Worm (Caenorhabditis elegans): ENCODE results near the gene ttr-59.

ttr-59 gene

DNA sequence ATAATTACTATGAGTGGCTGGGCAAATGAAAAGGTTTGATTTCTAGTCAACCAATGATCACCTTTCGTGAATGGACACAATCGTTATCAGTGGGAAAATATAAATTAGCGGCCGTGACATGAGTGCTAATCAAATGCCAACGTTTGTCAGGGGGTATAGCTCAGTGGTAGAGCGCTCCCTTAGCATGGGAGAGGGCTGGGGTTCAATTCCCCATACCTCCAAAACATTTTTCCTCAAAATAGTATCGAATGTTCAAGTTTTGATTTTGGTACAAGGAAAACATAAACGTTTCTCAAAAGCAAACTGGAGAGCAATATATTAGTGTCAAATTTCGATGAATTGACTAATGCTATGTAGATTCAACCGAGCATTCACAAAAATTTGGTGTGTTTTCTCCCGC lies 6.0 kb upstream of the ttr-59 start (continued):
- TF ChIP-seq ets-4 (GFP tag; optimal IDR thresholded peaks at IDR 0.05) = peak; percentile 18
- no peak for TF ChIP-seq dpff-1 (tag; optimal IDR thresholded peaks at IDR 0.05)
- TF ChIP-seq tbp1 (GFP tag; optimal IDR thresholded peaks at IDR 0.05) = peak; percentile 93
- TF ChIP-seq C06A6.2 (GFP tag; conservative IDR thresholded peaks at IDR 0.05) = no peak
- peak; percentile 23 for TF ChIP-seq tlf-1 (GFP tag; optimal IDR thresholded peaks at IDR 0.05)
- TF ChIP-seq nhr-27 (tag; optimal IDR thresholded peaks at IDR 0.05) = no peak
- TF ChIP-seq let-607 (tag; optimal IDR thresholded peaks at IDR 0.05) = peak in 1 of 2 experiments; percentile 8
- peak; percentile 88 for TF ChIP-seq B0261.1 (tag; optimal IDR thresholded peaks at IDR 0.05)
- peak; percentile 8 for TF ChIP-seq F57A8.1 (GFP tag; optimal IDR thresholded peaks at IDR 0.05)
- TF ChIP-seq Y53F4B.3 (GFP tag; IDR thresholded peaks at IDR 0.05) = no peak
- TF ChIP-seq F22D6.2 (tag; optimal IDR thresholded peaks at IDR 0.05) = no peak
- TF ChIP-seq cebp-1 (GFP tag; IDR thresholded peaks at IDR 0.05) = no peak
- peak; percentile 59 for TF ChIP-seq cebp-1 (tag; optimal IDR thresholded peaks at IDR 0.05)
- peak; percentile 39; the same call in 1 of the 2 replicates for TF ChIP-seq madf-6 (GFP tag; IDR thresholded peaks at IDR 0.05)
- TF ChIP-seq hmg-20 (GFP tag; IDR thresholded peaks at IDR 0.05) = 0 out of 2 replicates have a peak, but pooled peaks have one; percentile 40
- peak; percentile 36 for TF ChIP-seq lsy-27 (tag; optimal IDR thresholded peaks at IDR 0.05; ENCODE audit: borderline replicate concordance, insufficient read depth)
- peak in 1 of 3 experiments; percentile 2 for TF ChIP-seq lin-35 (GFP tag; optimal IDR thresholded peaks at IDR 0.05)
- TF ChIP-seq ztf-18 (tag; optimal IDR thresholded peaks at IDR 0.05) = peak; percentile 61
- peak; percentile 14 for TF ChIP-seq fkh-3 (tag; optimal IDR thresholded peaks at IDR 0.05)
- peak; percentile 66 for TF ChIP-seq mxl-1 (tag; optimal IDR thresholded peaks at IDR 0.05)
- peak; percentile 88 for TF ChIP-seq ceh-40 (GFP tag; IDR thresholded peaks at IDR 0.05)
- TF ChIP-seq nhr-120 (GFP tag; IDR thresholded peaks at IDR 0.05) = no peak
- TF ChIP-seq ccch-3 (GFP tag; optimal IDR thresholded peaks at IDR 0.05) = no peak
- TF ChIP-seq ama-1 (optimal IDR thresholded peaks at IDR 0.05) = no peak
- peak in 1 of 2 experiments; percentile 25 for TF ChIP-seq ama-1 (GFP tag; optimal IDR thresholded peaks at IDR 0.05)
- peak; percentile 17 for TF ChIP-seq F52B5.7 (tag; optimal IDR thresholded peaks at IDR 0.05)
- TF ChIP-seq pbrm-1 (GFP tag; IDR thresholded peaks at IDR 0.05) = peak; percentile 78
- peak; percentile 82 for TF ChIP-seq die-1 (tag; optimal IDR thresholded peaks at IDR 0.05)
- no peak for TF ChIP-seq nfya-2 (GFP tag; IDR thresholded peaks at IDR 0.05)
- peak; percentile 67 for TF ChIP-seq chd-7 (tag; optimal IDR thresholded peaks at IDR 0.05)
- TF ChIP-seq D2030.7 (GFP tag; IDR thresholded peaks at IDR 0.05) = no peak; the same call in 1 of the 2 replicates
- peak; percentile 14 for TF ChIP-seq F49E8.2 (tag; optimal IDR thresholded peaks at IDR 0.05; ENCODE audit: insufficient read depth)
- no peak for TF ChIP-seq K11D2.4 (GFP tag; IDR thresholded peaks at IDR 0.05)
- peak; percentile 63 for TF ChIP-seq nhr-179 (tag; optimal IDR thresholded peaks at IDR 0.05)
- peak; percentile 45 for TF ChIP-seq nhr-80 (tag; optimal IDR thresholded peaks at IDR 0.05)
- no peak for TF ChIP-seq ztf-6 (GFP tag; IDR thresholded peaks at IDR 0.05)

DNA sequence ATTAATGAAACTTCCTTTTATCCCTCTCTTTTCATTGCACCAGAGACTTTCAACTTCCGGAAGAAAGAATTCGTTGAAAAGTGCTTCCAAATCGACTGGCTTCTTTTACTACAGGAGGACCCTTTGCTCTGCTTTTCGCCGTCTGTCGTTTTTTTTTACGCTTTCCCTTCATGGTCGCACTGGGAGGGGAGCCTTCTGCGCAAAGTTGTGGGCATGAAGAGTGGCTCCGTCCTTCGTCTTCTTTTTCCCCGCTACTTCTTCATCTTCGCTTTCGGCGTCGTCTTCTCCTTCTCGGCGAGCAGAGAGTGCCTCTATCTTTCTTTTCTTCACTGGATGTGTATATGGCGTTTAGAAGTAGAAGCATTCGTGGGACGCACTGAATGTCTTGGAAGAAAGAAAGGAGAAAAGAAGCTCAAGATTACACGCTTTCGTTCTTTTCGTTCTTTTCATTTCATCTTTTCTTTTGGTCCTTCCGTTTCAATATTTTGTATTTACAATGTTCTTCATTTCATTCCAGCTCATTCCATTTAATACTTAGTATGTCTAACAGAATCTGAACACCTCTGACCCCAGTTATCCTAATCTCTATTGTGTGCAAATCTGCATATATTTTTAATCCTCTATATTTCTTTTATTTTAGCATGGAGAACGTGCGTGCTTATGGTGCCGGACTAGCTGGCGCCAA lies 2.5 kb upstream of the ttr-59 start, which contains the start of gene sng-1:
TSS of gene sng-1 (plus strand) at position 635 of the 685 bp plus-strand sequence.
- TF ChIP-seq ztf-25 (GFP tag; IDR thresholded peaks at IDR 0.05) (no peak), K12H6.12 (tag; optimal IDR thresholded peaks at IDR 0.05) (peak; percentile 26)

Data from whole organism, young adult.